Worm (Caenorhabditis elegans) whole organism, L2 larva: ENCODE measurements around the gene nmr-2.

ENCODE experiments used
- F13H6.1 ChIP-seq: sonication (generic microtip); optimal IDR thresholded peaks from 2 replicates; lab custom pipeline; 2016; ENCODE audit warnings: missing genetic modification characterization, missing compliant biosample characterization
- R02D3.7 ChIP-seq: fragments of 150-350 bp; optimal IDR thresholded peaks from 2 replicates; lab custom pipeline; 2014; ENCODE audit warnings: missing biosample characterization, missing genetic modification characterization
- ZK546.5 ChIP-seq: sonication (generic microtip); optimal IDR thresholded peaks from 2 replicates; lab custom pipeline; 2017; ENCODE audit warnings: missing biosample characterization, missing genetic modification characterization
- aly-2 ChIP-seq: fragments of 150-350 bp; optimal IDR thresholded peaks from 2 replicates; lab custom pipeline; 2014; ENCODE audit warnings: missing biosample characterization, missing genetic modification characterization
- ceh-82 ChIP-seq: fragments of 150-350 bp; optimal IDR thresholded peaks from 2 replicates; lab custom pipeline; 2014; ENCODE audit warnings: missing biosample characterization, missing genetic modification characterization
- crh-2 ChIP-seq: sonication (generic microtip); optimal IDR thresholded peaks from 2 replicates; lab custom pipeline; 2017; ENCODE audit warnings: missing biosample characterization, missing genetic modification characterization
- dmd-4 ChIP-seq: sonication (generic microtip); optimal IDR thresholded peaks from 2 replicates; lab custom pipeline; 2017; ENCODE audit warnings: missing biosample characterization, missing genetic modification characterization
- elt-1 ChIP-seq: fragments of 150-350 bp; optimal IDR thresholded peaks from 2 replicates; lab custom pipeline; 2014; ENCODE audit warnings: missing biosample characterization, missing genetic modification characterization
- fos-1 ChIP-seq: fragments of 150-350 bp; optimal IDR thresholded peaks from 2 replicates; lab custom pipeline; 2014; ENCODE audit warnings: missing biosample characterization, missing genetic modification characterization
- lin-11 ChIP-seq: fragments of 150-350 bp; sonication (generic microtip); optimal IDR thresholded peaks from 2 replicates; lab custom pipeline; 2014; ENCODE audit warnings: missing biosample characterization, missing genetic modification characterization, inconsistent platforms, mixed read lengths
- lin-13 ChIP-seq: fragments of 150-350 bp; optimal IDR thresholded peaks from 2 replicates; lab custom pipeline; 2014; ENCODE audit warnings: missing biosample characterization, missing genetic modification reagents, missing genetic modification characterization
- lin-39 ChIP-seq: fragments of 150-350 bp; optimal IDR thresholded peaks from 2 replicates; lab custom pipeline; 2014; ENCODE audit warnings: missing biosample characterization, missing genetic modification reagents, missing genetic modification characterization
- mab-5 ChIP-seq: fragments of 150-350 bp; optimal IDR thresholded peaks from 2 replicates; lab custom pipeline; 2014; ENCODE audit warnings: missing biosample characterization, missing genetic modification characterization
- mdl-1 ChIP-seq, 2 experiments: fragments of 150-350 bp in 1 of 2; sonication (generic microtip) in 1 of 2; optimal IDR thresholded peaks; 2 replicates each; lab custom pipeline; 2017; ENCODE audit warnings: missing biosample characterization in 2 of 2, missing genetic modification characterization in 2 of 2
- nhr-10 ChIP-seq: sonication (generic microtip); optimal IDR thresholded peaks from 2 replicates; lab custom pipeline; 2017; ENCODE audit warnings: missing biosample characterization, missing genetic modification characterization
- nhr-11 ChIP-seq: fragments of 150-350 bp; optimal IDR thresholded peaks from 2 replicates; lab custom pipeline; 2014; ENCODE audit warnings: missing biosample characterization, missing genetic modification characterization
- nhr-21 ChIP-seq: fragments of 150-350 bp; optimal IDR thresholded peaks from 2 replicates; lab custom pipeline; 2014; ENCODE audit warnings: missing biosample characterization, missing genetic modification characterization
- nhr-23 ChIP-seq: fragments of 150-350 bp; optimal IDR thresholded peaks from 2 replicates; lab custom pipeline; 2014; ENCODE audit warnings: missing biosample characterization, missing genetic modification reagents, missing genetic modification characterization
- nhr-237 ChIP-seq: fragments of 150-350 bp; optimal IDR thresholded peaks from 2 replicates; lab custom pipeline; 2014; ENCODE audit warnings: missing biosample characterization, missing genetic modification characterization
- nhr-25 ChIP-seq: fragments of 150-350 bp; sonication (generic microtip); optimal IDR thresholded peaks from 3 replicates; lab custom pipeline; 2014; ENCODE audit warnings: missing biosample characterization, missing genetic modification characterization
- nhr-6 ChIP-seq: fragments of 150-350 bp; optimal IDR thresholded peaks from 2 replicates; lab custom pipeline; 2014; ENCODE audit warnings: missing biosample characterization, missing genetic modification characterization
- nhr-77 ChIP-seq: fragments of 150-350 bp; optimal IDR thresholded peaks from 2 replicates; lab custom pipeline; 2014; ENCODE audit warnings: missing biosample characterization, missing genetic modification characterization
- peb-1 ChIP-seq: fragments of 150-350 bp; optimal IDR thresholded peaks from 2 replicates; lab custom pipeline; 2014; ENCODE audit warnings: missing biosample characterization, missing genetic modification characterization
- sem-4 ChIP-seq: fragments of 150-350 bp; optimal IDR thresholded peaks from 2 replicates; lab custom pipeline; 2014; ENCODE audit warnings: missing biosample characterization, missing genetic modification reagents, missing genetic modification characterization
- skn-1 ChIP-seq: sonication (generic microtip); optimal IDR thresholded peaks from 2 replicates; lab custom pipeline; 2017; ENCODE audit warnings: missing biosample characterization, missing genetic modification characterization
- sma-3 ChIP-seq: sonication (generic microtip); optimal IDR thresholded peaks from 2 replicates; lab custom pipeline; 2016; ENCODE audit warnings: missing genetic modification reagents, missing genetic modification characterization, missing compliant biosample characterization
- sma-9 ChIP-seq, 2 experiments: fragments of 150-350 bp in 1 of 2; sonication (generic microtip) in 1 of 2; optimal IDR thresholded peaks; 2 replicates each; lab custom pipeline; 2014 to 2016; ENCODE audit warnings: missing genetic modification characterization in 2 of 2, mild to moderate bottlenecking in 1 of 2, missing biosample characterization in 1 of 2, missing compliant biosample characterization in 1 of 2, missing genetic modification reagents in 1 of 2, moderate library complexity in 1 of 2
- snpc-4 ChIP-seq: fragments of 150-350 bp; optimal IDR thresholded peaks from 2 replicates; lab custom pipeline; 2014; ENCODE audit warnings: missing biosample characterization, missing genetic modification characterization
- unc-39 ChIP-seq: fragments of 150-350 bp; optimal IDR thresholded peaks from 2 replicates; lab custom pipeline; 2014; ENCODE audit warnings: missing biosample characterization, missing genetic modification characterization
- unc-62 ChIP-seq: fragments of 150-350 bp; optimal IDR thresholded peaks from 2 replicates; lab custom pipeline; 2014; ENCODE audit warnings: missing biosample characterization, missing genetic modification reagents, missing genetic modification characterization
- zag-1 ChIP-seq: fragments of 150-350 bp; optimal IDR thresholded peaks from 2 replicates; lab custom pipeline; 2014; ENCODE audit warnings: missing biosample characterization, missing genetic modification characterization
- ztf-1 ChIP-seq: fragments of 200-800 bp; sonication (Bioruptor generic); conservative IDR thresholded peaks from 2 replicates; pipeline ENCODE4 v1.3.6; 2022; ENCODE audit warnings: missing genetic modification characterization, missing compliant biosample characterization
- ztf-11 ChIP-seq: sonication (generic microtip); optimal IDR thresholded peaks from 2 replicates; lab custom pipeline; 2017; ENCODE audit warnings: missing biosample characterization, missing genetic modification characterization

Gene nmr-2

ce11 chrV:15057724-15058123 lies 46.3 kb upstream of the nmr-2 start:
- TF ChIP-seq lin-39: no peak
- TF ChIP-seq fos-1 (tag; lab: Kevin White, UChicago): no peak
- no peak for TF ChIP-seq nhr-23 (tag; lab: Kevin White, UChicago)
- no peak for TF ChIP-seq R02D3.7
- no peak for TF ChIP-seq nhr-237 (tag; lab: Kevin White, UChicago)
- TF ChIP-seq peb-1 (tag; lab: Kevin White, UChicago): no peak
- no peak for TF ChIP-seq nhr-11 (tag; lab: Kevin White, UChicago)
- no peak for TF ChIP-seq ztf-11
- no peak for TF ChIP-seq nhr-25
- no peak for TF ChIP-seq F13H6.1 (tag; lab: Kevin White, UChicago)
- no peak for TF ChIP-seq nhr-10 (tag; lab: Kevin White, UChicago)
- no peak for TF ChIP-seq mab-5 (tag; lab: Kevin White, UChicago)
- TF ChIP-seq ceh-82: no peak
- TF ChIP-seq sma-9 (GFP tag; optimal IDR thresholded peaks at IDR 0.05; lab: Kevin White, UChicago): no peak
- no peak for TF ChIP-seq sma-9 (tag; optimal IDR thresholded peaks at IDR 0.05; lab: Kevin White, UChicago)
- TF ChIP-seq crh-2 (tag; lab: Kevin White, UChicago): no peak
- no peak for TF ChIP-seq nhr-6 (tag; lab: Kevin White, UChicago)
- no peak for TF ChIP-seq aly-2 (tag; lab: Kevin White, UChicago)
- TF ChIP-seq sma-3: no peak
- TF ChIP-seq lin-11 (tag; lab: Kevin White, UChicago): no peak
- no peak for TF ChIP-seq dmd-4

- no peak for TF ChIP-seq nhr-21 (tag; lab: Kevin White, UChicago)
- TF ChIP-seq dmd-4: no peak
Measured at ce11 chrV:15056346-15056839, 44.9 kb upstream of the nmr-2 start.

- TF ChIP-seq nhr-77 (tag; lab: Kevin White, UChicago) (no peak), nhr-6 (tag; lab: Kevin White, UChicago) (no peak), nhr-237 (tag; lab: Kevin White, UChicago) (no peak), lin-13 (GFP tag; lab: Kevin White, UChicago) (no peak)
- TF ChIP-seq, all 48 proteins: peak for 0
Measured at ce11 chrV:15055873-15056272, 44.4 kb upstream of the nmr-2 start, which contains the start of gene C25D7.16. Gene C25D7.16, plus strand, starts transcription at chrV:15056173.

ce11 chrV:15054733-15055132 lies 43.3 kb upstream of the nmr-2 start:
- TF ChIP-seq unc-62 (GFP tag; lab: Kevin White, UChicago): no peak
- TF ChIP-seq zag-1: no peak
- no peak for TF ChIP-seq nhr-23 (tag; lab: Kevin White, UChicago)
- TF ChIP-seq unc-39: no peak
- no peak for TF ChIP-seq fos-1 (tag; lab: Kevin White, UChicago)
- no peak for TF ChIP-seq mdl-1 (tag; optimal IDR thresholded peaks at IDR 0.05; lab: Kevin White, UChicago)
- TF ChIP-seq elt-1 (tag; lab: Kevin White, UChicago): no peak
- no peak for TF ChIP-seq ZK546.5 (tag; lab: Kevin White, UChicago)
- TF ChIP-seq lin-39: no peak
- no peak for TF ChIP-seq mab-5 (tag; lab: Kevin White, UChicago)

- TF ChIP-seq dmd-4 (no peak), mab-5 (tag; lab: Kevin White, UChicago) (no peak), ztf-1 (no peak), fos-1 (tag; lab: Kevin White, UChicago) (peak; percentile 30)
Measured at ce11 chrV:15052368-15052767, 40.9 kb upstream of the nmr-2 start, which contains the start of the genes fbxa-82 and C25D7.5. Gene fbxa-82, minus strand, starts transcription at chrV:15052530. Gene C25D7.5, plus strand, starts transcription at chrV:15052650.

ce11 chrV:15051720-15052119 lies 40.3 kb upstream of the nmr-2 start:
- TF ChIP-seq snpc-4 (no peak), unc-39 (no peak), sem-4 (tag; lab: Kevin White, UChicago) (no peak), lin-11 (tag; lab: Kevin White, UChicago) (no peak), peb-1 (tag; lab: Kevin White, UChicago) (no peak), skn-1 (tag; lab: Kevin White, UChicago) (no peak), nhr-25 (no peak), dmd-4 (no peak), ztf-1 (no peak), nhr-21 (tag; lab: Kevin White, UChicago) (no peak), lin-13 (GFP tag; lab: Kevin White, UChicago) (no peak)
